Worm (Caenorhabditis elegans) whole organism, early embryonic: Measurements from ENCODE around the gene sago-1.

Experiments
- B0310.2 ChIP-seq: sonication (generic microtip); optimal IDR thresholded peaks from 2 replicates; lab custom pipeline; 2016; ENCODE audit warnings: mild to moderate bottlenecking, missing genetic modification characterization, missing compliant biosample characterization
- F13C5.2 ChIP-seq: sonication (generic microtip); optimal IDR thresholded peaks from 2 replicates; lab custom pipeline; 2017; ENCODE audit warnings: mild to moderate bottlenecking, missing genetic modification characterization, inconsistent platforms, missing compliant biosample characterization
- ama-1 ChIP-seq: fragments of 150-350 bp; optimal IDR thresholded peaks from 2 replicates; lab custom pipeline; 2014
- flt-1 ChIP-seq: fragments of 200-800 bp; sonication (Bioruptor generic); IDR thresholded peaks from 2 replicates; pipeline ENCODE4 v1.3.6; 2022; ENCODE audit warnings: missing genetic modification characterization, missing compliant biosample characterization
- pes-1 ChIP-seq: fragments of 200-800 bp; sonication (Bioruptor generic); IDR thresholded peaks from 2 replicates; pipeline ENCODE4 v1.3.6; 2022; ENCODE audit warnings: missing genetic modification reagents, missing genetic modification characterization, missing compliant biosample characterization
- scrt-1 ChIP-seq: fragments of 200-800 bp; sonication (Bioruptor generic); IDR thresholded peaks from 2 replicates; pipeline ENCODE4 v1.3.6; 2022; ENCODE audit warnings: missing genetic modification characterization, missing compliant biosample characterization
- sea-1 ChIP-seq: fragments of 200-800 bp; sonication (Bioruptor generic); conservative IDR thresholded peaks from 2 replicates; pipeline ENCODE4 v1.3.6; 2022; ENCODE audit warnings: missing genetic modification characterization, missing compliant biosample characterization
- tra-4 ChIP-seq: sonication (generic microtip); optimal IDR thresholded peaks from 2 replicates; lab custom pipeline; 2017; ENCODE audit warnings: missing genetic modification characterization, missing compliant biosample characterization

- TF ChIP-seq B0310.2 = no peak
- no peak for TF ChIP-seq ama-1 (lab: Kevin White, UChicago)
- TF ChIP-seq flt-1 (GFP tag; lab: Robert Waterston, UW) = no peak
- no peak for TF ChIP-seq F13C5.2 (tag; lab: Kevin White, UChicago)
- TF ChIP-seq tra-4 (tag; lab: Kevin White, UChicago) = no peak
- TF ChIP-seq pes-1 (GFP tag; lab: Robert Waterston, UW) = no peak
- no peak for TF ChIP-seq scrt-1
- TF ChIP-seq sea-1 (GFP tag; lab: Robert Waterston, UW) = no peak
Measured at ce11 chrV:6335226-6335625, 31.7 kb downstream of the sago-1 start.
